Fruit fly (Drosophila melanogaster) whole organism, prepupa: Measurements from ENCODE around the gene Tmhs.
A peak's percentile ranks its signal among the peaks of the same experiment; 100 is the strongest.

Source experiments
- Blimp-1 ChIP-seq: fragments of 200-800 bp; sonication (Bioruptor generic); optimal IDR thresholded peaks from 3 replicates; lab custom pipeline; 2017; ENCODE audit warnings: missing biosample characterization, missing genetic modification characterization, mild to moderate bottlenecking, moderate library complexity, missing genetic modification reagents
- CG10631 ChIP-seq: fragments of 200-800 bp; sonication (Bioruptor generic); optimal IDR thresholded peaks from 2 replicates; lab custom pipeline; 2016; ENCODE audit warnings: missing biosample characterization, missing genetic modification characterization
- CG10669 ChIP-seq: fragments of 200-800 bp; sonication (Bioruptor generic); optimal IDR thresholded peaks from 3 replicates; lab custom pipeline; 2018; ENCODE audit warnings: missing biosample characterization, mild to moderate bottlenecking, missing genetic modification characterization, moderate library complexity
- CG11294 ChIP-seq: fragments of 200-800 bp; sonication (Bioruptor generic); IDR thresholded peaks from 2 replicates; pipeline ENCODE4 v1.3.6; 2022; ENCODE audit warnings: missing biosample characterization, missing genetic modification characterization
- CG11762 ChIP-seq: fragments of 200-800 bp; sonication (Bioruptor generic); optimal IDR thresholded peaks from 3 replicates; lab custom pipeline; 2016; ENCODE audit warnings: missing biosample characterization, missing genetic modification characterization; ENCODE audit not compliant: insufficient read depth
- CG15336 ChIP-seq: fragments of 200-800 bp; sonication (Bioruptor generic); IDR thresholded peaks from 2 replicates; pipeline ENCODE4 v1.3.6; 2022; ENCODE audit warnings: missing biosample characterization, missing genetic modification characterization
- CG1621 ChIP-seq: fragments of 200-800 bp; sonication (Bioruptor generic); optimal IDR thresholded peaks from 3 replicates; lab custom pipeline; 2018; ENCODE audit warnings: missing biosample characterization, mild to moderate bottlenecking, missing genetic modification characterization
- CG16779 ChIP-seq: fragments of 200-800 bp; sonication (Bioruptor generic); optimal IDR thresholded peaks from 3 replicates; lab custom pipeline; 2017; ENCODE audit warnings: missing biosample characterization, mild to moderate bottlenecking, missing genetic modification characterization
- CG3032 ChIP-seq: fragments of 200-800 bp; optimal IDR thresholded peaks from 2 replicates; lab custom pipeline; 2019; ENCODE audit warnings: missing biosample characterization, mild to moderate bottlenecking, missing genetic modification characterization, moderate library complexity
- CG31627 ChIP-seq: fragments of 200-800 bp; sonication (Bioruptor generic); optimal IDR thresholded peaks from 3 replicates; lab custom pipeline; 2016; ENCODE audit warnings: missing biosample characterization, missing genetic modification characterization
- CG32006 ChIP-seq: fragments of 200-800 bp; sonication (Bioruptor generic); optimal IDR thresholded peaks from 3 replicates; lab custom pipeline; 2017; ENCODE audit warnings: missing biosample characterization, mild to moderate bottlenecking, missing genetic modification characterization
- CG34406 ChIP-seq: fragments of 200-800 bp; sonication (Bioruptor generic); optimal IDR thresholded peaks from 3 replicates; lab custom pipeline; 2016; ENCODE audit warnings: missing biosample characterization, missing genetic modification characterization
- CG3919 ChIP-seq: fragments of 200-800 bp; sonication (Bioruptor generic); optimal IDR thresholded peaks from 3 replicates; lab custom pipeline; 2016; ENCODE audit warnings: missing biosample characterization, missing genetic modification characterization
- CG6163 ChIP-seq: fragments of 200-800 bp; sonication (Bioruptor generic); IDR thresholded peaks from 3 replicates; pipeline ENCODE4 v1.3.6; 2022; ENCODE audit warnings: missing biosample characterization, missing genetic modification characterization
- CG6792 ChIP-seq: fragments of 200-800 bp; sonication (Bioruptor generic); optimal IDR thresholded peaks from 3 replicates; lab custom pipeline; 2016; ENCODE audit warnings: missing biosample characterization, missing genetic modification characterization
- CG6854 ChIP-seq: fragments of 200-800 bp; sonication (Bioruptor generic); optimal IDR thresholded peaks from 2 replicates; lab custom pipeline; 2017; ENCODE audit warnings: missing biosample characterization, mild to moderate bottlenecking, missing genetic modification characterization
- CG8119 ChIP-seq: fragments of 200-800 bp; sonication (Bioruptor generic); IDR thresholded peaks from 3 replicates; pipeline ENCODE4 v1.3.6; 2022; ENCODE audit warnings: missing biosample characterization, missing genetic modification characterization
- CG8319 ChIP-seq: fragments of 200-800 bp; sonication (Bioruptor generic); optimal IDR thresholded peaks from 3 replicates; lab custom pipeline; 2016; ENCODE audit warnings: missing biosample characterization, missing genetic modification characterization
- CG8632 ChIP-seq: fragments of 200-800 bp; sonication (Bioruptor generic); optimal IDR thresholded peaks from 3 replicates; lab custom pipeline; 2016; ENCODE audit warnings: missing biosample characterization, missing genetic modification characterization
- CG9139 ChIP-seq: fragments of 200-800 bp; sonication (Bioruptor generic); optimal IDR thresholded peaks from 3 replicates; lab custom pipeline; 2017; ENCODE audit warnings: missing biosample characterization, mild to moderate bottlenecking, missing genetic modification characterization
- Eip75B ChIP-seq: fragments of 200-800 bp; sonication (Bioruptor generic); optimal IDR thresholded peaks from 3 replicates; lab custom pipeline; 2016; ENCODE audit warnings: missing biosample characterization, missing genetic modification characterization
- Eip78C ChIP-seq: fragments of 200-800 bp; sonication (Bioruptor generic); peaks from one replicate; lab custom pipeline; 2016; ENCODE audit warnings: missing biosample characterization, missing genetic modification characterization
- Eip93F ChIP-seq: fragments of 200-800 bp; sonication (Bioruptor generic); optimal IDR thresholded peaks from 2 replicates; lab custom pipeline; 2016; ENCODE audit warnings: missing biosample characterization, mild to moderate bottlenecking, missing genetic modification characterization
- Ets21C ChIP-seq: fragments of 200-800 bp; sonication (Bioruptor generic); optimal IDR thresholded peaks from 3 replicates; lab custom pipeline; 2016; ENCODE audit warnings: missing biosample characterization, missing genetic modification characterization
- Gug ChIP-seq: fragments of 200-800 bp; sonication (Bioruptor generic); IDR thresholded peaks from 2 replicates; pipeline ENCODE4 v1.3.6; 2022; ENCODE audit warnings: missing biosample characterization, missing genetic modification characterization
- Hr39 ChIP-seq: fragments of 200-800 bp; sonication (Bioruptor generic); optimal IDR thresholded peaks from 2 replicates; lab custom pipeline; 2016; ENCODE audit warnings: missing biosample characterization, missing genetic modification characterization
- Lpt ChIP-seq: fragments of 200-800 bp; sonication (Bioruptor generic); optimal IDR thresholded peaks from 3 replicates; lab custom pipeline; 2016; ENCODE audit warnings: missing biosample characterization, missing genetic modification characterization
- Met ChIP-seq: fragments of 200-800 bp; sonication (Bioruptor generic); optimal IDR thresholded peaks from 3 replicates; lab custom pipeline; 2016; ENCODE audit warnings: missing biosample characterization, missing genetic modification characterization
- OdsH ChIP-seq: fragments of 200-800 bp; sonication (Bioruptor generic); optimal IDR thresholded peaks from 3 replicates; lab custom pipeline; 2016; ENCODE audit warnings: missing biosample characterization, missing genetic modification characterization
- Sox102F ChIP-seq: fragments of 200-800 bp; sonication (Bioruptor generic); optimal IDR thresholded peaks from 2 replicates; lab custom pipeline; 2016; ENCODE audit warnings: missing biosample characterization, mild to moderate bottlenecking, missing genetic modification characterization
- Sox14 ChIP-seq: fragments of 200-800 bp; sonication (Bioruptor generic); optimal IDR thresholded peaks from 3 replicates; lab custom pipeline; 2016; ENCODE audit warnings: missing biosample characterization, missing genetic modification characterization
- Sox15 ChIP-seq: fragments of 200-800 bp; sonication (Bioruptor generic); optimal IDR thresholded peaks from 3 replicates; lab custom pipeline; 2016; ENCODE audit warnings: missing biosample characterization, missing genetic modification characterization
- acj6 ChIP-seq: fragments of 200-800 bp; sonication (Bioruptor generic); optimal IDR thresholded peaks from 3 replicates; lab custom pipeline; 2016; ENCODE audit warnings: missing biosample characterization, missing genetic modification characterization
- cyc ChIP-seq: fragments of 200-800 bp; sonication (Bioruptor generic); optimal IDR thresholded peaks from 3 replicates; lab custom pipeline; 2016; ENCODE audit warnings: missing biosample characterization, missing genetic modification characterization
- dac ChIP-seq: fragments of 200-800 bp; sonication (Bioruptor generic); optimal IDR thresholded peaks from 2 replicates; lab custom pipeline; 2017; ENCODE audit warnings: missing biosample characterization, mild to moderate bottlenecking, missing genetic modification characterization
- dsx ChIP-seq: fragments of 200-800 bp; optimal IDR thresholded peaks from 3 replicates; lab custom pipeline; 2019; ENCODE audit warnings: missing biosample characterization, mild to moderate bottlenecking, missing genetic modification characterization, moderate library complexity; ENCODE audit not compliant: poor library complexity, severe bottlenecking
- esn ChIP-seq: fragments of 200-800 bp; sonication (Bioruptor generic); optimal IDR thresholded peaks from 2 replicates; lab custom pipeline; 2016; ENCODE audit warnings: missing biosample characterization, mild to moderate bottlenecking, missing genetic modification characterization, moderate library complexity
- fd59A ChIP-seq: fragments of 200-800 bp; sonication (Bioruptor generic); optimal IDR thresholded peaks from 2 replicates; lab custom pipeline; 2017; ENCODE audit warnings: missing biosample characterization, mild to moderate bottlenecking, missing genetic modification characterization, missing genetic modification reagents
- fd85E ChIP-seq: fragments of 200-800 bp; sonication (Bioruptor generic); optimal IDR thresholded peaks from 3 replicates; lab custom pipeline; 2016; ENCODE audit warnings: missing biosample characterization, missing genetic modification characterization
- fkh ChIP-seq: fragments of 200-800 bp; sonication (Bioruptor generic); optimal IDR thresholded peaks from 3 replicates; lab custom pipeline; 2017; ENCODE audit warnings: missing biosample characterization, mild to moderate bottlenecking, missing genetic modification characterization, moderate library complexity
- lz ChIP-seq: fragments of 200-800 bp; sonication (Bioruptor generic); optimal IDR thresholded peaks from 3 replicates; lab custom pipeline; 2016; ENCODE audit warnings: missing biosample characterization, missing genetic modification characterization
- net ChIP-seq: fragments of 200-800 bp; sonication (Bioruptor generic); optimal IDR thresholded peaks from 3 replicates; lab custom pipeline; 2016; ENCODE audit warnings: missing biosample characterization, missing genetic modification characterization
- pdm3 ChIP-seq: fragments of 200-800 bp; sonication (Bioruptor generic); optimal IDR thresholded peaks from 3 replicates; lab custom pipeline; 2016; ENCODE audit warnings: missing biosample characterization, missing genetic modification characterization
- salr ChIP-seq, 2 experiments: fragments of 200-800 bp; sonication (Bioruptor generic); optimal IDR thresholded peaks; 3 replicates each; lab custom pipeline; 2016 to 2018; ENCODE audit warnings: missing biosample characterization in 2 of 2, missing genetic modification characterization in 2 of 2, mild to moderate bottlenecking in 1 of 2
- spab ChIP-seq: fragments of 200-800 bp; sonication (Bioruptor generic); optimal IDR thresholded peaks from 2 replicates; lab custom pipeline; 2017; ENCODE audit warnings: missing biosample characterization, mild to moderate bottlenecking, missing genetic modification characterization, missing genetic modification reagents
- svp ChIP-seq: fragments of 200-800 bp; sonication (Bioruptor generic); peaks from one replicate; lab custom pipeline; 2016; ENCODE audit warnings: missing biosample characterization, missing genetic modification characterization
- topi ChIP-seq: fragments of 200-800 bp; sonication (Bioruptor generic); optimal IDR thresholded peaks from 3 replicates; lab custom pipeline; 2016; ENCODE audit warnings: missing biosample characterization, missing genetic modification characterization
- vri ChIP-seq: fragments of 200-800 bp; sonication (Bioruptor generic); optimal IDR thresholded peaks from 3 replicates; lab custom pipeline; 2016; ENCODE audit warnings: missing biosample characterization, mild to moderate bottlenecking, missing genetic modification characterization

Gene Tmhs

DNA sequence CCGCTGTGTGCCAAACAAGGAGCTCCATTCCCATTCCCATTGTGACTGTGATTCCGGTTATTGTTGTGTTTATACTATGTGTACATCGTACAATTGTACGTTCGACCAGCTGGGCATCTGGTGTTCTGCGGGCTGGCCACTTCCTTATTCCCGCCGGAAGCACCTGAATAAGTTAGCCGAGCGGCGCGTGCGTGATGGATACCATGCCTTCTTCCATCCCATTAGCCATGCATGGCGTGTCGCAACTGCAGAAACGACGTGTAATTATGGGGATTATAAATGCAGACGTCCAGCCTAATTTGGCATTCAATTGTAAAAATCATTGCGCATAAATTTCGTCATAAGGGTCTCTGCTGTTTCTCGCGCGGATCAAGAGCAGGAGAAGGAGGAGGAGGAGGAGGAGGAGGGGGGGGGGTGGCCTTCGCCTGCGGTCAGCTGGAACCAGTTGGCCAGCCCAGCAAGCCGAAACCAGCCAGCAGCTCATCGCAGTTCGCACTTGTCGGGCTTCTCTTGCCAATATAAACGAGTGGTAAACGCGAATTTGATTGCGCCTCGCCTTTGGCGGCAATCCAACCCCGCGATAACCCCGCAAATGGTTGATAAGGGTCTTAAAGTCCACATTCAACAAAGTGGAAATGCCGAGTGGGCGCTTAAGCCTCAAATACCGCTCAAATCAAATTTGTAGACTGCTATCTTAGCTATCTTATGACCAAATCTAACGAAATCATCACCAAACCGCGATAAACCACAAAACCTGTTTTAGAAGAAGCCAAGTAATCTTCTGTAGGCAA lies 19.2 kb upstream of the Tmhs start (continued):
- TF ChIP-seq CG9139 (GFP tag; lab: Kevin White, UChicago): no peak
- TF ChIP-seq CG15336: peak; percentile 11; the same call in 1 of the 2 replicates
- no peak for TF ChIP-seq Lpt (GFP tag; lab: Kevin White, UChicago)
- no peak for TF ChIP-seq Sox15 (GFP tag; lab: Kevin White, UChicago)
- TF ChIP-seq Ets21C (GFP tag; lab: Kevin White, UChicago): no peak
- TF ChIP-seq Gug: no peak
- TF ChIP-seq net: no peak
- TF ChIP-seq fkh (GFP tag; lab: Kevin White, UChicago): no peak
- no peak for TF ChIP-seq CG11762 (GFP tag; lab: Kevin White, UChicago)
- no peak for TF ChIP-seq Eip93F (GFP tag; lab: Kevin White, UChicago)
- no peak for TF ChIP-seq dac
- no peak for TF ChIP-seq Sox14
- peak; percentile 3 for TF ChIP-seq CG1621
- no peak for TF ChIP-seq CG3919 (GFP tag; lab: Kevin White, UChicago)
- TF ChIP-seq Hr39 (GFP tag; lab: Kevin White, UChicago): no peak
- TF ChIP-seq fd85E (GFP tag; lab: Kevin White, UChicago): no peak
- TF ChIP-seq vri: no peak
- TF ChIP-seq salr (GFP tag; optimal IDR thresholded peaks at IDR 0.05; lab: Kevin White, UChicago): no peak

DNA sequence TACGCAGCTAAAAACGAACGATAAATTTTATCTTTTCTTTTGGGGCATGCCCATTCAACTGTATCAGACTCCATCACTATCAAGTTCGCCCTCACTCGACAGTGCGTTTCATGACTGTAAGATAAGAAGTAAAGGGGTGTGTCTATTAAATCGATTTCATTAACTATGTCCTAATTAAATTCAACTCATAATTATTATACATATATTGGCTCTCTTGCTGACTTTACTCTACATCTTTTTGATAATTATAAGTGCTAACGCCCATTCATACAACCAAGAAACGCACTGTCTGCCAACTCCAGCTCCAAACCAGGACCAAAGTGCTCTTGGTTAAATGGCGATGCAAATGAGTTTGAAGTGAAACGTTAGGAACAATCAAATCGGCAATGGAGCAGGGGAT lies 16.6 kb upstream of the Tmhs start:
- TF ChIP-seq CG34406 (GFP tag; lab: Kevin White, UChicago) (no peak), Sox102F (GFP tag; lab: Kevin White, UChicago) (no peak), spab (GFP tag; lab: Kevin White, UChicago) (no peak), fd59A (GFP tag; lab: Kevin White, UChicago) (no peak), OdsH (no peak), CG6792 (GFP tag; lab: Kevin White, UChicago) (peak; percentile 6), Gug (peak; percentile 68), CG10631 (GFP tag; lab: Kevin White, UChicago) (no peak), vri (no peak), CG16779 (tag; lab: Kevin White, UChicago) (no peak), fkh (GFP tag; lab: Kevin White, UChicago) (no peak), CG32006 (GFP tag; lab: Kevin White, UChicago) (no peak), svp (GFP tag; lab: Kevin White, UChicago) (peak; percentile 73), Blimp-1 (GFP tag; lab: Kevin White, UChicago) (no peak), dac (no peak), CG8119 (peak; percentile 39; the same call in 2 of the 3 replicates), CG9139 (GFP tag; lab: Kevin White, UChicago) (no peak), CG6163 (peak; percentile 67), CG11294 (peak; percentile 9; the same call in 1 of the 2 replicates), lz (GFP tag; lab: Kevin White, UChicago) (peak; percentile 11), cyc (GFP tag; lab: Kevin White, UChicago) (no peak), CG3032 (tag; lab: Kevin White, UChicago) (peak; percentile 23), CG15336 (peak; percentile 36; the same call in 1 of the 2 replicates), salr (GFP tag; optimal IDR thresholded peaks at IDR 0.05; lab: Kevin White, UChicago) (no peak), Eip78C (GFP tag; lab: Kevin White, UChicago) (peak; percentile 65), Eip75B (GFP tag; lab: Kevin White, UChicago) (no peak), acj6 (GFP tag; lab: Kevin White, UChicago) (no peak), dsx (peak; percentile 0), pdm3 (GFP tag; lab: Kevin White, UChicago) (no peak), CG10669 (GFP tag; lab: Kevin White, UChicago) (no peak), esn (GFP tag; lab: Kevin White, UChicago) (peak; percentile 37), topi (GFP tag; lab: Kevin White, UChicago) (peak; percentile 32), Sox15 (GFP tag; lab: Kevin White, UChicago) (no peak), CG6854 (GFP tag; lab: Kevin White, UChicago) (no peak), Ets21C (GFP tag; lab: Kevin White, UChicago) (no peak), Met (GFP tag; lab: Kevin White, UChicago) (no peak), CG1621 (no peak), CG8319 (GFP tag; lab: Kevin White, UChicago) (peak; percentile 21), CG31627 (GFP tag; lab: Kevin White, UChicago) (peak; percentile 9), CG8632 (GFP tag; lab: Kevin White, UChicago) (peak; percentile 32)
